Worm (Caenorhabditis elegans): Measurements from ENCODE around the gene srh-271.

srh-271 gene

DNA sequence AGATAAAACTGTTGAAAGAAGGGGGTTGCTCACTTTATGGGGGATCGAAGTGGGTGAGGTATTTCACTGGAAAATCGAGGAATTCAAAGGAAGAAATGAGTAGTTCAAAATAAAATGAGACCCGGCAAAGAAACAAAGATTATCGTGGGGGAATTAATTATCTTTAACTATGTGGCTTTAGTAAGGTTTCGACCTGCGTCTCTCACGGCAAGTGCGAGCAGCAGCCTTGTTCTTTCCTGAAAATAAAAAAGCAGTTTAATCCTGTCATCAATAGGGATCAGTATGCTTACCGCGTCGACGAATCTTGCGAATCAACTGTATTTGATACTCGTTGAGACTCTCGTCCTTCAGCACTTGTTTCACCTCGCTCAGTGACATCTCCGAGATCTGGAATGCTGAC is at the start of gene srh-271:
TSS of gene srh-271 (minus strand) at position 101 of the 400 bp plus-strand sequence.
- no peak for TF ChIP-seq ztf-25 (GFP tag; IDR thresholded peaks at IDR 0.05)

DNA sequence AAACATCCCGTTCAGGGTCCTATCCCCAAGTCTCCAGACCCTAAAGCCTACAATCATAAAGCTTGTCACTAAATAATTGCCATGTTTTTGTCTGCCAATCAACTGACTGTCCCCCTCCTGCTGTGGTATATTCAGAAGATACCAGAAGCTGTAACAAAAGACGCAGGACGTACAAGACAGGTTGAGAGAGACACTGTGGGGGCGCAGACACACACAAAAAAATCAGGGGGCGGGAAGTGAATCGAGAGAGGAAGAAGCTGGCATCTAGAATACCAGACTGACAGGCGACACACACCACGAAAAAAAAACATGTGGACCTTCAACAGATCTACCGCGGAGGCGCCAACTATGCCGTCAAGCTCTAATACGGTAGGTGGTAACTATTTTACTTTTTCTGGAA is 49.4 kb upstream of the srh-271 start, which contains the start of gene kel-8:
TSS of gene kel-8 (plus strand) at position 301 of the 400 bp plus-strand sequence.
- 0 out of 2 replicates have a peak, but pooled peaks have one; percentile 39 for TF ChIP-seq madf-3 (GFP tag; IDR thresholded peaks at IDR 0.05)
- no peak for TF ChIP-seq lin-54 (GFP tag; optimal IDR thresholded peaks at IDR 0.05)

DNA sequence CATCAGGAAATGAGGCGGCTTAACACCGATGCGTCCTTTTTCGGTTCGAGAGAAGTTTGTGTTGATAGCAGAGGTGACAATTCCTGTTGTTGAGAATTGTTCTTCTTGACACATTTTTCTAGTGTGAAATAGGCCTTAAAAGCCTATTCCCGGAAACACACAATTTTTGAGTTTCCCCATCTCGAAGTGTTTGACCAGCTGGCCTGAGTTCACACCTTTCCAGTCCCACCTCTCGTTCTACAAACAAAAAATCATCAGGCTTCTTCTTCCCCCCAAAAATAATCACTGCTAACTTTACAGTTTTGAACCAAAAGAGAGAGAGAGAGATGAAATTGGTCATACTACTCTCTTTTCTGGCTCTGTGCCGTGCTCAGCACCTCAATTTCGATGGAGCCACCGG is 44.8 kb upstream of the srh-271 start, which contains the start of gene W02G9.4:
TSS of gene W02G9.4 (plus strand) at position 301 of the 400 bp plus-strand sequence.
- TF ChIP-seq F37B4.10 (GFP tag; IDR thresholded peaks at IDR 0.05) (no peak), ztf-25 (GFP tag; IDR thresholded peaks at IDR 0.05) (no peak), F55B11.4 (tag; optimal IDR thresholded peaks at IDR 0.05; ENCODE audit: borderline replicate concordance, insufficient read depth) (no peak), snpc-1.1 (tag; optimal IDR thresholded peaks at IDR 0.05; ENCODE audit: insufficient read depth) (no peak), ccch-3 (GFP tag; optimal IDR thresholded peaks at IDR 0.05) (no peak), lin-54 (GFP tag; optimal IDR thresholded peaks at IDR 0.05) (no peak), dox-1 (GFP tag; IDR thresholded peaks at IDR 0.05) (no peak), ama-1 (optimal IDR thresholded peaks at IDR 0.05) (no peak), ama-1 (GFP tag; optimal IDR thresholded peaks at IDR 0.05) (no peak), hlh-12 (tag; optimal IDR thresholded peaks at IDR 0.05) (no peak), madf-10 (tag; optimal IDR thresholded peaks at IDR 0.05) (no peak), attf-6 (GFP tag; IDR thresholded peaks at IDR 0.05) (no peak), unc-130 (GFP tag; optimal IDR thresholded peaks at IDR 0.05) (no peak)

DNA sequence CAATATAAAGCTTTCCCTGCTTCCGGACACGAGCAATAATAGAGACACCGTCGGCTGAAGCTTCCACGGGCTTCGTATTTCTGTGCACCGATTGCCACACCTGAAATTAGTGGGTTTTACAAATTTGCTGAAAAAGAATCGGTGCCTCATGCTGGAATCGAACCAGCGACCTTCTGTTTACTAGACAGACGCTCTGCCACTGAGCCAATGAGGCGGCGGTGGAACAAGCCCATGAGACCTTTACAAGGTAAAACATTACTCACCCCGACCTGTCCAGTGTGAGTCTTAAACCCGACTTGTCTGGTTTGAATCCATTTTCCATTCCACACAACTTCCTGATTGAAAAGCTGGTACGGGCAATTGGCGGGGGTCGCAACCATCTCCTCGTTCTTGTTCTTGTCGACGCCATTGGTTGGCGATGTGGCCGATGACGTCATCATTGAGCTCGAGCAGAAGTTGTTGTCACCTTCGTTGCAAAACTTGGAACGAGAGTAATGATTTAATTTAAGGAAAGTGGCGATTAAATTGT is 42.8 kb upstream of the srh-271 start, which contains the start of gene ndx-2:
TSS of gene ndx-2 (minus strand) at position 479 of the 529 bp plus-strand sequence.
- TF ChIP-seq B0261.1 (tag; optimal IDR thresholded peaks at IDR 0.05), result peak; percentile 76
- no peak for TF ChIP-seq lin-40 (tag; optimal IDR thresholded peaks at IDR 0.05)
- TF ChIP-seq hmg-20 (GFP tag; IDR thresholded peaks at IDR 0.05), result 0 out of 2 replicates have a peak, but pooled peaks have one; percentile 35
- peak; percentile 79 for TF ChIP-seq die-1 (tag; optimal IDR thresholded peaks at IDR 0.05)
- no peak for TF ChIP-seq B0019.2 (GFP tag; conservative IDR thresholded peaks at IDR 0.05)
- TF ChIP-seq ceh-91 (GFP tag; IDR thresholded peaks at IDR 0.05), result 0 out of 2 replicates have a peak, but pooled peaks have one; percentile 13
- peak; percentile 61 for TF ChIP-seq hmg-1.2 (GFP tag; IDR thresholded peaks at IDR 0.05)
- no peak for TF ChIP-seq egl-18 (GFP tag; IDR thresholded peaks at IDR 0.05)
- TF ChIP-seq rpc-1 (optimal IDR thresholded peaks at IDR 0.05), result peak; percentile 66
- peak; percentile 81 for TF ChIP-seq rpc-1 (tag; optimal IDR thresholded peaks at IDR 0.05)
- TF ChIP-seq hlh-12 (tag; optimal IDR thresholded peaks at IDR 0.05), result no peak
- TF ChIP-seq egl-44 (GFP tag; IDR thresholded peaks at IDR 0.05), result peak; percentile 72; the same call in 1 of the 2 replicates
- peak; percentile 55; the same call in 1 of the 2 replicates for TF ChIP-seq B0336.3 (GFP tag; IDR thresholded peaks at IDR 0.05)
- peak; percentile 17 for TF ChIP-seq snpc-1.1 (tag; optimal IDR thresholded peaks at IDR 0.05; ENCODE audit: insufficient read depth)
- TF ChIP-seq snpc-4 (GFP tag; optimal IDR thresholded peaks at IDR 0.05), result peak; percentile 28
- peak in 3 of 4 experiments; percentile 12 to 55 (median 23) for TF ChIP-seq snpc-4 (tag; optimal IDR thresholded peaks at IDR 0.05)
- TF ChIP-seq lin-26 (GFP tag; IDR thresholded peaks at IDR 0.05), result peak; percentile 98
- TF ChIP-seq ceh-40 (GFP tag; IDR thresholded peaks at IDR 0.05), result 0 out of 2 replicates have a peak, but pooled peaks have one; percentile 22
- peak; percentile 89 for TF ChIP-seq F57A8.1 (GFP tag; optimal IDR thresholded peaks at IDR 0.05)
- no peak for TF ChIP-seq F37B4.10 (GFP tag; IDR thresholded peaks at IDR 0.05)
- peak in 1 of 2 experiments; percentile 69 for TF ChIP-seq rec-8 (tag; optimal IDR thresholded peaks at IDR 0.05)
- TF ChIP-seq B0035.1 (tag; optimal IDR thresholded peaks at IDR 0.05), result no peak
- peak; percentile 50 for TF ChIP-seq tbx-9 (tag; optimal IDR thresholded peaks at IDR 0.05; ENCODE audit: borderline replicate concordance)
- TF ChIP-seq efl-1 (GFP tag; optimal IDR thresholded peaks at IDR 0.05), result peak; percentile 33
- TF ChIP-seq aptf-2 (GFP tag; conservative IDR thresholded peaks at IDR 0.05), result no peak
- no peak for TF ChIP-seq Y79H2A.3 (GFP tag; conservative IDR thresholded peaks at IDR 0.05)
- TF ChIP-seq ekl-4 (GFP tag; IDR thresholded peaks at IDR 0.05), result peak; percentile 59; the same call in 1 of the 2 replicates
- TF ChIP-seq F52B5.7 (tag; optimal IDR thresholded peaks at IDR 0.05), result peak; percentile 68
- TF ChIP-seq ceh-58 (GFP tag; IDR thresholded peaks at IDR 0.05), result 0 out of 2 replicates have a peak, but pooled peaks have one; percentile 75
- no peak for TF ChIP-seq attf-3 (GFP tag; conservative IDR thresholded peaks at IDR 0.05)
- peak; percentile 59 for TF ChIP-seq lsl-1 (GFP tag; optimal IDR thresholded peaks at IDR 0.05)
- TF ChIP-seq atf-7 (tag; optimal IDR thresholded peaks at IDR 0.05), result peak; percentile 8
